Worm (Caenorhabditis elegans): Measurements from ENCODE around the gene crh-2.

DNA sequence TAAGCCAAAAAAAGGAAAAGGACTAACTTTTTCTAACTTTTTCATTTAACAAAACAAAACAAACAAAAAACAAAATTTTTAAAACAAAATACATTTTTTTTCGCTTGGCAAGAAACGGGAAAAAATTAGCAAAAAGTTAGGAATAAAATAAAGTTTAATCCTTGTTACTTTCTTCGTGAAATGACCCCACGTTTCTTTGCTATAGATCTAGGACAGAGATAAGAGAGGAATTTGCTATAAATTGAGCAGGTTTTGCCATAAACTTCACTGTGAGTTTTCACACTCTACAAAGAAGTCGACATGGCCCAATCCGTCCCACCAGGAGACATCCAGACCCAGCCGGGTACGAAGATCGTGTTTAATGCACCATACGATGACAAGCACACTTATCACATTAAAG, 12.1 kb upstream of the crh-2 start, which contains the start of gene msp-50:
- TF ChIP-seq tbx-8 (GFP tag; optimal IDR thresholded peaks at IDR 0.05), result no peak
- TF ChIP-seq mep-1 (tag; optimal IDR thresholded peaks at IDR 0.05), result no peak
- no peak for TF ChIP-seq lin-13 (tag; optimal IDR thresholded peaks at IDR 0.05)
- TF ChIP-seq ztf-11 (tag; optimal IDR thresholded peaks at IDR 0.05), result no peak
